Worm (Caenorhabditis elegans) whole organism, early embryonic: ENCODE measurements around the gene hpo-10.

Experiments used
- B0310.2 ChIP-seq: sonication (generic microtip); optimal IDR thresholded peaks from 2 replicates; lab custom pipeline; 2016; ENCODE audit warnings: mild to moderate bottlenecking, missing genetic modification characterization, missing compliant biosample characterization
- F13C5.2 ChIP-seq: sonication (generic microtip); optimal IDR thresholded peaks from 2 replicates; lab custom pipeline; 2017; ENCODE audit warnings: mild to moderate bottlenecking, missing genetic modification characterization, inconsistent platforms, missing compliant biosample characterization
- aly-1 ChIP-seq: sonication (generic microtip); optimal IDR thresholded peaks from 2 replicates; lab custom pipeline; 2016; ENCODE audit warnings: missing genetic modification characterization, missing compliant biosample characterization
- ama-1 ChIP-seq: fragments of 150-350 bp; optimal IDR thresholded peaks from 2 replicates; lab custom pipeline; 2014
- flt-1 ChIP-seq: fragments of 200-800 bp; sonication (Bioruptor generic); IDR thresholded peaks from 2 replicates; pipeline ENCODE4 v1.3.6; 2022; ENCODE audit warnings: missing genetic modification characterization, missing compliant biosample characterization
- hmbx-1 ChIP-seq: sonication (generic microtip); optimal IDR thresholded peaks from 2 replicates; lab custom pipeline; 2016; ENCODE audit warnings: mild to moderate bottlenecking, missing genetic modification characterization, missing compliant biosample characterization
- hnd-1 ChIP-seq: sonication (generic microtip); optimal IDR thresholded peaks from 2 replicates; lab custom pipeline; 2016; ENCODE audit warnings: missing genetic modification characterization, missing compliant biosample characterization
- pes-1 ChIP-seq: fragments of 200-800 bp; sonication (Bioruptor generic); IDR thresholded peaks from 2 replicates; pipeline ENCODE4 v1.3.6; 2022; ENCODE audit warnings: missing genetic modification reagents, missing genetic modification characterization, missing compliant biosample characterization
- sea-1 ChIP-seq: fragments of 200-800 bp; sonication (Bioruptor generic); conservative IDR thresholded peaks from 2 replicates; pipeline ENCODE4 v1.3.6; 2022; ENCODE audit warnings: missing genetic modification characterization, missing compliant biosample characterization
- tbx-11 ChIP-seq: fragments of 200-800 bp; sonication (Bioruptor generic); IDR thresholded peaks from 2 replicates; pipeline ENCODE4 v1.3.6; 2022; ENCODE audit warnings: missing genetic modification characterization, missing compliant biosample characterization
- tra-4 ChIP-seq: sonication (generic microtip); optimal IDR thresholded peaks from 2 replicates; lab custom pipeline; 2017; ENCODE audit warnings: missing genetic modification characterization, missing compliant biosample characterization

- TF ChIP-seq ama-1, result no peak
- no peak for TF ChIP-seq tbx-11 (GFP tag; lab: Robert Waterston, UW)
- no peak for TF ChIP-seq hnd-1 (tag; lab: Kevin White, UChicago)
- TF ChIP-seq B0310.2 (tag; lab: Kevin White, UChicago), result no peak
- no peak for TF ChIP-seq sea-1
- no peak for TF ChIP-seq tra-4 (tag; lab: Kevin White, UChicago)
- no peak for TF ChIP-seq aly-1 (tag; lab: Kevin White, UChicago)
- TF ChIP-seq F13C5.2 (tag; lab: Kevin White, UChicago), result no peak
- no peak for TF ChIP-seq hmbx-1 (tag; lab: Kevin White, UChicago)
- no peak for TF ChIP-seq pes-1 (GFP tag; lab: Robert Waterston, UW)
- no peak for TF ChIP-seq flt-1 (GFP tag; lab: Robert Waterston, UW)
Observed at ce11 chrIII:5884007-5884406, 4.7 kb downstream of the hpo-10 start, which contains the start of gene C28H8.5.
